Worm (Caenorhabditis elegans): ENCODE data around the gene ZK1128.3.

- TF ChIP-seq pqm-1 (tag; optimal IDR thresholded peaks at IDR 0.05) (no peak), skn-1 (tag; optimal IDR thresholded peaks at IDR 0.05) (no peak), tbx-2 (tag; optimal IDR thresholded peaks at IDR 0.05) (no peak), egl-27 (tag; optimal IDR thresholded peaks at IDR 0.05) (no peak), nhr-237 (tag; optimal IDR thresholded peaks at IDR 0.05) (no peak), ama-1 (optimal IDR thresholded peaks at IDR 0.05) (no peak), ztf-11 (tag; optimal IDR thresholded peaks at IDR 0.05) (no peak), jun-1 (tag; optimal IDR thresholded peaks at IDR 0.05) (no peak), nhr-28 (tag; optimal IDR thresholded peaks at IDR 0.05) (no peak), ceh-28 (tag; optimal IDR thresholded peaks at IDR 0.05) (no peak)
Observed at ce11 chrIII:10085574-10085973, 33.1 kb downstream of the ZK1128.3 start.
